Worm (Caenorhabditis elegans): Measurements from ENCODE around the gene F53F4.12.

The F53F4.12 gene

DNA sequence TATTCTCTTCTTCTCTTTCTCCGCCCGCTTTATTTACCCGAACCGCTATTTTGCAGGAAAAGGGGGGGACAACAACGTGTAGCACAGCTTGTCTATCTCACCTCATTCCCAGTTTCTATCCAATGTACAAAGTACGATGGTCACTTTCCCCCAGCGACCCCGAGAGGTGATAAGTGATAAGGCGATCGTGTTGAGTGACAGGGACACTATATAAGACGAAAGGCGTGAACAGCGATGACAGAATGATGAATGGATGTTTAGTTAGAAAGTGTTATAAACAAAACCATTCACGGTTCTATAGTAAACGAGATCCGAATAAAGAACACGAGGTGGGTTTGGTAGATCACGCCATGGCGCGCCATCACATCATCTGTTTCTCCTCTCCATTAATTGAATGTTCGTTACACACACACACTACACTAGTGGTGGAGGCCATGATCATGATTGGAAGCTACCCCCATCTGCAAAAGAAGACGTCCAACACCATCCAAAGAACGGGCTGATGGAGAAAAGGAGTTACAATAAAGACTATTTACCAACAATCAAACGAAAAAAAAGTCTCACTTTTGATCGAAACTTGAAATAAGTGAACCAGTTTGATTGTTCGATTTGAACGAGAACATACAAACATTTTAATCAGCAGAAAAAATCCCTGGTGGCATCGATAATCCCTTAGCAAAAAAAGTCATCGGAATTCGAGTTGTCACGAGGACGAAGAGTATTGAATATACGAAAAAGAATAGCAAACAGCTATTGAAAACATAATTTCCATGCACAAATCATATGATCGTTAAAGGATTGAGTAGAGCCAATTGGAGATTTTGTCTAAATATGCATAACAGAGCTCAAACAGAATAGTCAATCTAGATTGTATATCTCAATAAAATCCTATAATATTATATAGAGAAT, 30.8 kb downstream of the F53F4.12 start:
- TF ChIP-seq jun-1 (tag; optimal IDR thresholded peaks at IDR 0.05) (peak; percentile 52), nhr-25 (tag; optimal IDR thresholded peaks at IDR 0.05) (peak; percentile 98), R02D3.7 (tag; optimal IDR thresholded peaks at IDR 0.05) (peak; percentile 23), hmg-11 (tag; optimal IDR thresholded peaks at IDR 0.05) (no peak), nhr-77 (tag; optimal IDR thresholded peaks at IDR 0.05) (no peak), nhr-237 (tag; optimal IDR thresholded peaks at IDR 0.05) (no peak), ceh-28 (tag; optimal IDR thresholded peaks at IDR 0.05) (peak; percentile 45), mdl-1 (tag; optimal IDR thresholded peaks at IDR 0.05) (no peak), fkh-10 (GFP tag; optimal IDR thresholded peaks at IDR 0.05) (no peak), egl-27 (tag; optimal IDR thresholded peaks at IDR 0.05) (peak; percentile 25), nhr-12 (tag; optimal IDR thresholded peaks at IDR 0.05) (no peak), unc-62 (GFP tag; optimal IDR thresholded peaks at IDR 0.05) (peak; percentile 95), tbx-2 (tag; optimal IDR thresholded peaks at IDR 0.05) (peak; percentile 24), ceh-16 (tag; optimal IDR thresholded peaks at IDR 0.05) (no peak), nhr-28 (tag; optimal IDR thresholded peaks at IDR 0.05) (peak; percentile 45), elt-3 (tag; optimal IDR thresholded peaks at IDR 0.05) (peak in 1 of 3 experiments; percentile 79), lin-15B (tag; optimal IDR thresholded peaks at IDR 0.05) (no peak), lin-39 (tag; optimal IDR thresholded peaks at IDR 0.05) (peak; percentile 47), elt-2 (tag; optimal IDR thresholded peaks at IDR 0.05) (peak; percentile 95), fkh-2 (tag; optimal IDR thresholded peaks at IDR 0.05) (no peak), ztf-4 (tag; optimal IDR thresholded peaks at IDR 0.05) (no peak), ZK546.5 (tag; optimal IDR thresholded peaks at IDR 0.05) (no peak), ceh-82 (tag; optimal IDR thresholded peaks at IDR 0.05) (no peak), ztf-11 (tag; optimal IDR thresholded peaks at IDR 0.05) (no peak), pha-4 (tag; optimal IDR thresholded peaks at IDR 0.05) (peak; percentile 52), aly-2 (tag; optimal IDR thresholded peaks at IDR 0.05) (no peak), lsy-12 (tag; optimal IDR thresholded peaks at IDR 0.05) (peak; percentile 69), pqm-1 (tag; optimal IDR thresholded peaks at IDR 0.05) (peak; percentile 77), nhr-11 (tag; optimal IDR thresholded peaks at IDR 0.05) (no peak), skn-1 (tag; optimal IDR thresholded peaks at IDR 0.05) (no peak), fos-1 (tag; optimal IDR thresholded peaks at IDR 0.05) (no peak), sea-2 (GFP tag; optimal IDR thresholded peaks at IDR 0.05) (no peak), ama-1 (optimal IDR thresholded peaks at IDR 0.05) (peak; percentile 95), zag-1 (tag; optimal IDR thresholded peaks at IDR 0.05) (no peak), daf-12 (tag; optimal IDR thresholded peaks at IDR 0.05) (no peak), mml-1 (tag; optimal IDR thresholded peaks at IDR 0.05) (no peak), eor-1 (tag; optimal IDR thresholded peaks at IDR 0.05) (no peak), elt-1 (tag; optimal IDR thresholded peaks at IDR 0.05) (no peak), nhr-23 (tag; optimal IDR thresholded peaks at IDR 0.05) (peak; percentile 94), snpc-4 (tag; optimal IDR thresholded peaks at IDR 0.05) (no peak), nhr-43 (tag; optimal IDR thresholded peaks at IDR 0.05; ENCODE audit: poor library complexity, severe bottlenecking) (peak; percentile 91), nhr-76 (tag; optimal IDR thresholded peaks at IDR 0.05) (no peak), nhr-67 (tag; optimal IDR thresholded peaks at IDR 0.05) (no peak), unc-39 (tag; optimal IDR thresholded peaks at IDR 0.05) (no peak), ceh-9 (tag; optimal IDR thresholded peaks at IDR 0.05) (no peak), nfya-1 (tag; optimal IDR thresholded peaks at IDR 0.05; ENCODE audit: insufficient read depth) (peak; percentile 39), egl-5 (tag; optimal IDR thresholded peaks at IDR 0.05) (no peak)

Measured in whole organism, L3 larva.